Worm (Caenorhabditis elegans) whole organism, late embryonic: ENCODE data around the gene T04G9.4.

Experiments used
- C38D4.7 ChIP-seq: fragments of 200-800 bp; sonication (Bioruptor generic); optimal IDR thresholded peaks from 2 replicates; lab custom pipeline; 2018; ENCODE audit warnings: mild to moderate bottlenecking, missing genetic modification characterization, moderate library complexity, missing compliant biosample characterization
- F13H6.1 ChIP-seq: sonication (generic microtip); optimal IDR thresholded peaks from 2 replicates; lab custom pipeline; 2016; ENCODE audit warnings: missing genetic modification characterization, missing compliant biosample characterization
- K09A11.1 ChIP-seq: sonication (generic microtip); optimal IDR thresholded peaks from 2 replicates; lab custom pipeline; 2017; ENCODE audit warnings: antibody characterized with exemption, mild to moderate bottlenecking, missing genetic modification characterization, missing compliant biosample characterization; ENCODE audit not compliant: insufficient read depth
- T23F11.4 ChIP-seq: fragments of 200-800 bp; sonication (Bioruptor generic); optimal IDR thresholded peaks from 2 replicates; lab custom pipeline; 2018; ENCODE audit warnings: mild to moderate bottlenecking, missing genetic modification characterization, missing compliant biosample characterization
- ceh-2 ChIP-seq: sonication (generic microtip); optimal IDR thresholded peaks from 2 replicates; lab custom pipeline; 2016; ENCODE audit warnings: missing genotype, missing genetic modification characterization, missing compliant biosample characterization
- ceh-9 ChIP-seq: sonication (generic microtip); optimal IDR thresholded peaks from 2 replicates; lab custom pipeline; 2016; ENCODE audit warnings: mild to moderate bottlenecking, missing genetic modification characterization, inconsistent platforms, missing compliant biosample characterization
- che-1 ChIP-seq: sonication (generic microtip); optimal IDR thresholded peaks from 2 replicates; lab custom pipeline; 2016; ENCODE audit warnings: mild to moderate bottlenecking, missing genetic modification characterization, missing compliant biosample characterization
- elt-2 ChIP-seq: sonication (generic microtip); optimal IDR thresholded peaks from 2 replicates; lab custom pipeline; 2016; ENCODE audit warnings: missing genetic modification reagents, missing genetic modification characterization, missing compliant biosample characterization
- elt-4 ChIP-seq: sonication (generic microtip); optimal IDR thresholded peaks from 2 replicates; lab custom pipeline; 2016; ENCODE audit warnings: missing genetic modification characterization, missing compliant biosample characterization
- fkh-6 ChIP-seq: sonication (generic microtip); optimal IDR thresholded peaks from 2 replicates; lab custom pipeline; 2016; ENCODE audit warnings: missing genetic modification characterization, missing compliant biosample characterization
- hlh-15 ChIP-seq: sonication (generic microtip); optimal IDR thresholded peaks from 2 replicates; lab custom pipeline; 2016; ENCODE audit warnings: missing genetic modification characterization, missing compliant biosample characterization
- hlh-8 ChIP-seq: sonication (generic microtip); optimal IDR thresholded peaks from 2 replicates; lab custom pipeline; 2016; ENCODE audit warnings: missing genotype, missing genetic modification characterization, missing compliant biosample characterization
- lim-6 ChIP-seq: sonication (generic microtip); optimal IDR thresholded peaks from 2 replicates; lab custom pipeline; 2016; ENCODE audit warnings: missing genetic modification characterization, missing compliant biosample characterization
- nhr-232 ChIP-seq: sonication (generic microtip); optimal IDR thresholded peaks from 2 replicates; lab custom pipeline; 2016; ENCODE audit warnings: missing genetic modification characterization, missing compliant biosample characterization
- npax-4 ChIP-seq: sonication (generic microtip); optimal IDR thresholded peaks from 2 replicates; lab custom pipeline; 2016; ENCODE audit warnings: missing genetic modification characterization, missing compliant biosample characterization
- pat-9 ChIP-seq: fragments of 200-800 bp; sonication (Bioruptor generic); optimal IDR thresholded peaks from 2 replicates; lab custom pipeline; 2018; ENCODE audit warnings: mild to moderate bottlenecking, missing genetic modification characterization, moderate library complexity, missing compliant biosample characterization
- pax-1 ChIP-seq: fragments of 150-350 bp; optimal IDR thresholded peaks from 2 replicates; lab custom pipeline; 2014; ENCODE audit warnings: missing biosample characterization, missing genetic modification characterization
- pha-2 ChIP-seq: sonication (generic microtip); optimal IDR thresholded peaks from 2 replicates; lab custom pipeline; 2017; ENCODE audit warnings: mild to moderate bottlenecking, missing genetic modification characterization, missing compliant biosample characterization
- pha-4 ChIP-seq: fragments of 150-350 bp; optimal IDR thresholded peaks from 2 replicates; lab custom pipeline; 2018; ENCODE audit warnings: missing biosample characterization, missing genetic modification reagents, missing genetic modification characterization
- pqm-1 ChIP-seq: sonication (generic microtip); optimal IDR thresholded peaks from 2 replicates; lab custom pipeline; 2016; ENCODE audit warnings: missing genetic modification characterization, missing compliant biosample characterization
- ref-2 ChIP-seq: sonication (generic microtip); optimal IDR thresholded peaks from 2 replicates; lab custom pipeline; 2016; ENCODE audit warnings: missing genetic modification characterization, missing compliant biosample characterization
- rnt-1 ChIP-seq: sonication (generic microtip); optimal IDR thresholded peaks from 2 replicates; lab custom pipeline; 2016; ENCODE audit warnings: missing genetic modification characterization, missing compliant biosample characterization
- sox-4 ChIP-seq: sonication (generic microtip); optimal IDR thresholded peaks from 2 replicates; lab custom pipeline; 2017; ENCODE audit warnings: mild to moderate bottlenecking, missing genetic modification characterization, inconsistent platforms, missing compliant biosample characterization

The T04G9.4 gene

DNA sequence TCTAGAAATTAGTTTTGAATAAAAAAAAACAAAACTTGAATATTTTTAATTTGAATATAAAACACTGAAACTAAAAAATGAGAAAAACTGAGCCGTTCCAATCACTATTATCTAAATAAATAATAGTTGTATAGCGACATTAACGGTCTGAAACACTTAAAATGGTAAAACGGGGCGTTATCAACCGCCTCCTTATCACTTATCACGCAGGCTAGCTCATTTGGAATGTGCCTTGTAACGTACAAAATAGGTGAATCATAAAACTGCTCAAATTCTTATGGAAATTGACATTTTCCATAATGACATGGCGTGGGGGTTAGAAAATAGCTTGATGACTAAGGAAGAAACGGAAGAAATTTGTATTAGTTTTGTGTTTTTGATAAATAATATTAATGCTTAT, 43.7 kb downstream of the T04G9.4 start, which contains the start of gene ifd-2:
Gene ifd-2, minus strand, starts transcription at position 1 of the 400 bp plus-strand sequence.
- TF ChIP-seq rnt-1 (tag; lab: Kevin White, UChicago) (no peak), elt-2 (tag; lab: Kevin White, UChicago) (peak; percentile 78)

DNA sequence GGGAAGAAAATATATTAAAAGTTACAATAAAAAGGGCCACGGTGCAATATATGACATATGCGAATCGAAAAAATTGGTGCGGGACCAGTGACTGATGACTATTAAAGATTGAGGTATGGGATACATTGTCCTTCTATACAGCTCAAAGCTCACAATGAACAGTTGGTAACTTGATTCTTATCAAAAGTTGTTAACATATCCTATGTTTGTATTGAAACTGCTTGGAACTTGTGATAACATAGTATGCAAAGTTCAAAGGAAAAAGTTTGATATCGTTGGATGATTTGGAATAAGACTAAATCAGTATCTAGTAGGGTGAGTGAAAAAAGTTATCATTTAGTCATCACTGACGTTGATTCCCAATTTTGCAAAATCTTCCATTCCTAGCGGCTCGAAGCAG, 45.7 kb downstream of the T04G9.4 start:
- TF ChIP-seq C38D4.7 (no peak), hlh-8 (no peak), K09A11.1 (tag; lab: Kevin White, UChicago) (no peak), pha-2 (tag; lab: Kevin White, UChicago) (no peak), pha-4 (tag; lab: Kevin White, UChicago) (no peak), ceh-9 (tag; lab: Kevin White, UChicago) (no peak), che-1 (tag; lab: Kevin White, UChicago) (no peak), F13H6.1 (tag; lab: Kevin White, UChicago) (no peak), lim-6 (tag; lab: Kevin White, UChicago) (no peak), pqm-1 (no peak), pax-1 (no peak)

DNA sequence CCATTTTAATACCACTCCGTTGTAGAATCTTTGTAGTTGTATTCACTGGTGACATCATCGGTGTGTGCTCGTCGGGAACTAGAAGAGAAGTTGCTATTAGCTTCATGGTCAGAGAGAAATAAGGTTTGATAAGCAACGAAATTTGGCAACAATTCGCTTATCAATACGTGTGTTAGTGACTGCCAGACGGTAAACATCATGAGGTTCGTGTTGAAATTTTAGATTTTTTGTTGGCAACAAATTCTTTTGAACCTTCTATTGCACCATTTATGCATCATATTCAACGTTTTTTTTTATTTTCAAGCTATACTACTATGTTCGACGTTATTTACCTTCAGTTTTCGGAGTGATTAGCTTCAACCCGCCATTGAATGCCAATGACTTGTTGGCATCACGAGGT, 51.5 kb downstream of the T04G9.4 start:
- TF ChIP-seq pha-2 (tag; lab: Kevin White, UChicago) (no peak), hlh-15 (tag; lab: Kevin White, UChicago) (no peak), sox-4 (tag; lab: Kevin White, UChicago) (no peak), nhr-232 (no peak), pha-4 (tag; lab: Kevin White, UChicago) (no peak), pat-9 (no peak), npax-4 (no peak), ceh-2 (tag; lab: Kevin White, UChicago) (no peak), fkh-6 (tag; lab: Kevin White, UChicago) (no peak), T23F11.4 (GFP tag; lab: Kevin White, UChicago) (no peak), ref-2 (tag; lab: Kevin White, UChicago) (no peak), lim-6 (tag; lab: Kevin White, UChicago) (no peak), elt-4 (tag; lab: Kevin White, UChicago) (no peak)
